Fruit fly (Drosophila melanogaster) whole organism, embryonic: ENCODE measurements around the gene CG8176.

Source experiments
- BtbVII ChIP-seq: fragments of 200-800 bp; sonication (Bioruptor generic); optimal IDR thresholded peaks from 3 replicates; lab custom pipeline; 2017; ENCODE audit warnings: missing biosample characterization, mild to moderate bottlenecking, missing genetic modification characterization
- CG10543 ChIP-seq: fragments of 200-800 bp; sonication (Bioruptor generic); optimal IDR thresholded peaks from 3 replicates; lab custom pipeline; 2017; ENCODE audit warnings: missing biosample characterization, mild to moderate bottlenecking, missing genetic modification characterization, moderate library complexity
- CG10959 ChIP-seq: fragments of 200-800 bp; sonication (Bioruptor generic); IDR thresholded peaks from 2 replicates; pipeline ENCODE4 v1.3.6; 2022; ENCODE audit warnings: missing biosample characterization, missing genetic modification characterization
- CG11398 ChIP-seq: fragments of 200-800 bp; sonication (Bioruptor generic); optimal IDR thresholded peaks from 2 replicates; lab custom pipeline; 2016; ENCODE audit warnings: missing biosample characterization, missing genetic modification characterization
- CG11560 ChIP-seq: fragments of 200-800 bp; sonication (Bioruptor generic); IDR thresholded peaks from 3 replicates; pipeline ENCODE4 v1.3.6; 2022; ENCODE audit warnings: missing biosample characterization, missing genetic modification characterization
- CG11723 ChIP-seq: fragments of 200-800 bp; sonication (Bioruptor generic); optimal IDR thresholded peaks from 2 replicates; lab custom pipeline; 2017; ENCODE audit warnings: missing biosample characterization, mild to moderate bottlenecking, missing genetic modification characterization
- CG12104 ChIP-seq: fragments of 200-800 bp; sonication (Bioruptor generic); optimal IDR thresholded peaks from 3 replicates; lab custom pipeline; 2016; ENCODE audit warnings: missing biosample characterization, missing genetic modification characterization
- CG14860 ChIP-seq: fragments of 200-800 bp; sonication (Bioruptor generic); IDR thresholded peaks from 3 replicates; pipeline ENCODE4 v1.3.6; 2022; ENCODE audit warnings: missing biosample characterization, missing genetic modification characterization; ENCODE audit not compliant: partially characterized antibody
- CG15601 ChIP-seq: fragments of 200-800 bp; sonication (Bioruptor generic); optimal IDR thresholded peaks from 3 replicates; lab custom pipeline; 2019; ENCODE audit warnings: missing biosample characterization, mild to moderate bottlenecking, missing genetic modification characterization, moderate library complexity
- CG18262 ChIP-seq: fragments of 200-800 bp; optimal IDR thresholded peaks from 3 replicates; lab custom pipeline; 2019; ENCODE audit warnings: missing biosample characterization, mild to moderate bottlenecking, missing genetic modification characterization, moderate library complexity
- CG2120 ChIP-seq: fragments of 200-800 bp; sonication (Bioruptor generic); optimal IDR thresholded peaks from 3 replicates; lab custom pipeline; 2016; ENCODE audit warnings: missing biosample characterization, missing genetic modification characterization
- CG2678 ChIP-seq: fragments of 200-800 bp; sonication (Bioruptor generic); optimal IDR thresholded peaks from 3 replicates; lab custom pipeline; 2019; ENCODE audit warnings: missing biosample characterization, mild to moderate bottlenecking, missing genetic modification characterization, moderate library complexity
- CG3281 ChIP-seq: fragments of 200-800 bp; sonication (Bioruptor generic); optimal IDR thresholded peaks from 3 replicates; lab custom pipeline; 2017; ENCODE audit warnings: missing biosample characterization, mild to moderate bottlenecking, missing genetic modification characterization
- CG33213 ChIP-seq: fragments of 200-800 bp; sonication (Bioruptor generic); optimal IDR thresholded peaks from 3 replicates; lab custom pipeline; 2016; ENCODE audit warnings: missing biosample characterization, missing genetic modification characterization
- CG34224 ChIP-seq: fragments of 200-800 bp; sonication (Bioruptor generic); IDR thresholded peaks from 3 replicates; pipeline ENCODE4 v1.3.6; 2022; ENCODE audit warnings: missing biosample characterization, missing genetic modification characterization; ENCODE audit not compliant: partially characterized antibody
- CG4424 ChIP-seq: fragments of 200-800 bp; sonication (Bioruptor generic); optimal IDR thresholded peaks from 3 replicates; lab custom pipeline; 2016; ENCODE audit warnings: missing biosample characterization, missing genetic modification characterization
- CG5180 ChIP-seq: fragments of 200-800 bp; sonication (Bioruptor generic); optimal IDR thresholded peaks from 3 replicates; lab custom pipeline; 2017; ENCODE audit warnings: missing biosample characterization, missing genetic modification characterization, mild to moderate bottlenecking, moderate library complexity, missing genetic modification reagents
- CG7357 ChIP-seq: fragments of 200-800 bp; sonication (Bioruptor generic); IDR thresholded peaks from 3 replicates; pipeline ENCODE4 v1.3.6; 2022; ENCODE audit warnings: missing biosample characterization, missing genetic modification characterization
- CG7839 ChIP-seq: fragments of 200-800 bp; sonication (Bioruptor generic); optimal IDR thresholded peaks from 3 replicates; lab custom pipeline; 2018; ENCODE audit warnings: missing biosample characterization, mild to moderate bottlenecking, missing genetic modification characterization, moderate library complexity
- CG7928 ChIP-seq: fragments of 200-800 bp; sonication (Bioruptor generic); optimal IDR thresholded peaks from 2 replicates; lab custom pipeline; 2017; ENCODE audit warnings: missing biosample characterization, mild to moderate bottlenecking, missing genetic modification characterization
- CG9437 ChIP-seq: fragments of 200-800 bp; sonication (Bioruptor generic); optimal IDR thresholded peaks from 2 replicates; lab custom pipeline; 2018; ENCODE audit warnings: missing biosample characterization, mild to moderate bottlenecking, missing genetic modification characterization
- CG9932 ChIP-seq: fragments of 200-800 bp; sonication (Bioruptor generic); IDR thresholded peaks from 2 replicates; pipeline ENCODE4 v1.3.6; 2022; ENCODE audit warnings: missing biosample characterization, missing genetic modification characterization
- D ChIP-seq, 2 experiments: fragments of 200-800 bp in 1 of 2; fragments of >200 bp in 1 of 2; sonication (Bioruptor generic) in 1 of 2; optimal IDR thresholded peaks; 2 replicates in 1 of 2; 3 replicates in 1 of 2; lab custom pipeline; 2017; ENCODE audit warnings: mild to moderate bottlenecking in 1 of 2, missing biosample characterization in 1 of 2, missing genetic modification characterization in 1 of 2, missing genetic modification reagents in 1 of 2
- Dip2 ChIP-seq: fragments of 200-800 bp; sonication (Bioruptor generic); IDR thresholded peaks from 2 replicates; pipeline ENCODE4 v1.3.6; 2022; ENCODE audit warnings: missing biosample characterization, missing genetic modification characterization
- Dip3 ChIP-seq: fragments of 200-800 bp; sonication (Bioruptor generic); optimal IDR thresholded peaks from 3 replicates; lab custom pipeline; 2016; ENCODE audit warnings: missing biosample characterization, missing genetic modification characterization
- E2f2 ChIP-seq: fragments of 200-800 bp; sonication (Bioruptor generic); IDR thresholded peaks from 2 replicates; pipeline ENCODE4 v1.3.6; 2022; ENCODE audit warnings: missing biosample characterization, missing genetic modification characterization
- Fer2 ChIP-seq: fragments of 200-800 bp; sonication (Bioruptor generic); optimal IDR thresholded peaks from 2 replicates; lab custom pipeline; 2018; ENCODE audit warnings: missing biosample characterization, mild to moderate bottlenecking, missing genetic modification characterization, moderate library complexity
- Hey ChIP-seq: fragments of 200-800 bp; sonication (Bioruptor generic); optimal IDR thresholded peaks from 3 replicates; lab custom pipeline; 2018; ENCODE audit warnings: missing biosample characterization, mild to moderate bottlenecking, missing genetic modification characterization
- NC2α ChIP-seq: fragments of 200-800 bp; sonication (Bioruptor generic); optimal IDR thresholded peaks from 2 replicates; lab custom pipeline; 2016; ENCODE audit warnings: missing biosample characterization, missing genetic modification characterization
- Neu2 ChIP-seq: fragments of 200-800 bp; sonication (Bioruptor generic); optimal IDR thresholded peaks from 3 replicates; lab custom pipeline; 2016; ENCODE audit warnings: missing biosample characterization, missing genetic modification characterization, borderline replicate concordance
- TFAM ChIP-seq: fragments of 200-800 bp; sonication (Bioruptor generic); optimal IDR thresholded peaks from 2 replicates; lab custom pipeline; 2017; ENCODE audit warnings: missing biosample characterization, missing genetic modification characterization, inconsistent platforms
- ase ChIP-seq: fragments of 200-800 bp; sonication (Bioruptor generic); IDR thresholded peaks from 3 replicates; pipeline ENCODE4 v1.3.6; 2022; ENCODE audit warnings: missing biosample characterization, missing genetic modification characterization
- az2 ChIP-seq: fragments of 200-800 bp; sonication (Bioruptor generic); optimal IDR thresholded peaks from 3 replicates; lab custom pipeline; 2016; ENCODE audit warnings: missing biosample characterization, missing genetic modification characterization
- chm ChIP-seq: fragments of 200-800 bp; sonication (Bioruptor generic); IDR thresholded peaks from 2 replicates; pipeline ENCODE4 v1.3.6; 2022; ENCODE audit warnings: missing biosample characterization, missing genetic modification characterization
- da ChIP-seq: fragments of 200-800 bp; sonication (Bioruptor generic); optimal IDR thresholded peaks from 2 replicates; lab custom pipeline; 2016; ENCODE audit warnings: missing biosample characterization, missing genetic modification characterization
- fd96Cb ChIP-seq: fragments of 200-800 bp; sonication (Bioruptor generic); optimal IDR thresholded peaks from 2 replicates; lab custom pipeline; 2018; ENCODE audit warnings: missing biosample characterization, mild to moderate bottlenecking, missing genetic modification characterization, moderate library complexity
- grn ChIP-seq: fragments of 200-800 bp; sonication (Bioruptor generic); optimal IDR thresholded peaks from 3 replicates; lab custom pipeline; 2017; ENCODE audit warnings: missing biosample characterization, missing genetic modification characterization
- jing ChIP-seq: fragments of 200-800 bp; sonication (Bioruptor generic); optimal IDR thresholded peaks from 2 replicates; lab custom pipeline; 2018; ENCODE audit warnings: missing biosample characterization, mild to moderate bottlenecking, missing genetic modification characterization
- jumu ChIP-seq: fragments of 200-800 bp; sonication (Bioruptor generic); optimal IDR thresholded peaks from 3 replicates; lab custom pipeline; 2016; ENCODE audit warnings: missing biosample characterization, missing genetic modification characterization
- knrl ChIP-seq: fragments of 200-800 bp; sonication (Bioruptor generic); IDR thresholded peaks from 3 replicates; pipeline ENCODE4 v1.3.6; 2022; ENCODE audit warnings: missing biosample characterization, missing genetic modification characterization; ENCODE audit not compliant: partially characterized antibody
- maf-S ChIP-seq: fragments of 200-800 bp; sonication (Bioruptor generic); optimal IDR thresholded peaks from 2 replicates; lab custom pipeline; 2016; ENCODE audit warnings: missing biosample characterization, missing genetic modification characterization
- nau ChIP-seq: fragments of 200-800 bp; sonication (Bioruptor generic); optimal IDR thresholded peaks from 3 replicates; lab custom pipeline; 2017; ENCODE audit warnings: missing biosample characterization, mild to moderate bottlenecking, missing genetic modification characterization, missing genetic modification reagents
- odd ChIP-seq: fragments of 200-800 bp; sonication (Bioruptor generic); optimal IDR thresholded peaks from 2 replicates; lab custom pipeline; 2017; ENCODE audit warnings: missing biosample characterization, mild to moderate bottlenecking, missing genetic modification characterization
- pnt ChIP-seq: fragments of 200-800 bp; sonication (Bioruptor generic); optimal IDR thresholded peaks from 3 replicates; lab custom pipeline; 2016; ENCODE audit warnings: missing biosample characterization, missing genetic modification characterization
- pzg ChIP-seq: fragments of 200-800 bp; sonication (Bioruptor generic); optimal IDR thresholded peaks from 3 replicates; lab custom pipeline; 2018; ENCODE audit warnings: missing biosample characterization, mild to moderate bottlenecking, missing genetic modification characterization, moderate library complexity
- sr ChIP-seq: fragments of 200-800 bp; sonication (Bioruptor generic); IDR thresholded peaks from 3 replicates; pipeline ENCODE4 v1.3.6; 2022; ENCODE audit warnings: missing biosample characterization, missing genetic modification characterization
- vfl ChIP-seq: fragments of 200-800 bp; sonication (Bioruptor generic); optimal IDR thresholded peaks from 2 replicates; lab custom pipeline; 2016; ENCODE audit warnings: missing biosample characterization, missing genetic modification characterization
- vnd ChIP-seq: fragments of 200-800 bp; sonication (Bioruptor generic); IDR thresholded peaks from 3 replicates; pipeline ENCODE4 v1.3.6; 2022; ENCODE audit warnings: missing biosample characterization, missing genetic modification characterization; ENCODE audit not compliant: partially characterized antibody
- z ChIP-seq: fragments of 200-800 bp; sonication (Bioruptor generic); IDR thresholded peaks from 3 replicates; pipeline ENCODE4 v1.3.6; 2022; ENCODE audit warnings: missing biosample characterization, missing genetic modification characterization

The CG8176 gene

DNA sequence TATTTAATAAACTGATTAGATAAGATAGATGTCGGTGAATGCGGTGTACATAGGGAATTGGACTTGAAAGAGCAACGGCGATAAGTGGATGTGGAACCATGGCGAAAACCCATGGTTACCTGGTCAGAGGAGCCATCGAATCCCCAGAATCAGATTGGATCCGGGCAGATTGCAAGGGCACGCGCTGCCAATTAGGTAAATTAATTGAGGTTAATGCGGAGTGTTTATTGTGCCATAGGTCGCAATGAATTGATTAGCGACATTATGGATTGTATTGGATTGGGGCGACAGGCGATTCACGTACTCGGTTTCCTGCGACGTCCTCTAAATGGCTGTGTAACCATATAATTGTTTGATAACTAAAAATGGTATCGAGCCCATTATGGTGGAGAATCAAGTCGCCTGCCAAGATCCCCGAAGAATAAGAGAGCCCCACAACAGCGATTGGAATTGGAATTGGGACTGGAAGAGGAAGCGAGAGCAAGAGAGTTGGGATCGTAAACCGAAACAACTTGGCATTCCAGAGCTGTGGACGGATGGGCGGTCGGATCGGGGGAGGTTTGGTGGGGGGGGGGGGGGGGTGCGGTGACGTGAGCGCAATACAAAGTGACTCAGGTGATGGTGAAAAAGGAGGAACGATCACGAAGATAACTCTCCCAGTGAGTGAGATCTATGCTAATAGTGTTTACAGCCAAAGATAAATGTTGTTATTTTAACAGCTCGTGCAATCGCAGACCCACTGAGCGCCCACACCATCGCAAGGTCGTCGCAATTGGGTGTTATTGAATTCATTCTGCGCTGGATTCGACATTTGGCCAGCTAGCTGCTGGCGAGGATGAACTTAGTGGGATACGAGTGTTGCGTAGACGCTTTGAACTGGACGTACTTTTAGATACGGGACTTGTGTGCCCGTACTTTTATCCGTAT, 14.1 kb upstream of the CG8176 start (continued):
- TF ChIP-seq CG2678 (tag; lab: Kevin White, UChicago) (no peak), CG4424 (GFP tag; lab: Kevin White, UChicago) (no peak), CG10959 (GFP tag; lab: Robert Waterston, UW) (no peak), BtbVII (no peak), odd (GFP tag; lab: Kevin White, UChicago) (peak; percentile 7), CG14860 (GFP tag; lab: Robert Waterston, UW) (no peak), Fer2 (tag; lab: Kevin White, UChicago) (no peak), CG2120 (GFP tag; lab: Kevin White, UChicago) (no peak), CG11723 (no peak), CG7839 (no peak), Dip3 (GFP tag; lab: Kevin White, UChicago) (no peak), nau (GFP tag; lab: Kevin White, UChicago) (no peak), D (optimal IDR thresholded peaks at IDR 0.05; lab: Kevin White, UChicago) (no peak), D (GFP tag; optimal IDR thresholded peaks at IDR 0.05; lab: Kevin White, UChicago) (no peak), grn (GFP tag; lab: Kevin White, UChicago) (no peak), Dip2 (GFP tag; lab: Robert Waterston, UW) (no peak), CG12104 (no peak), ase (GFP tag; lab: Robert Waterston, UW) (no peak), pnt (no peak), jing (no peak), NC2α (GFP tag; lab: Kevin White, UChicago) (no peak), CG15601 (tag; lab: Kevin White, UChicago) (no peak), Neu2 (GFP tag; lab: Kevin White, UChicago) (no peak), pzg (GFP tag; lab: Kevin White, UChicago) (no peak), vfl (GFP tag; lab: Kevin White, UChicago) (no peak), CG33213 (GFP tag; lab: Kevin White, UChicago) (no peak), CG11560 (tag; lab: Robert Waterston, UW) (no peak), CG10543 (GFP tag; lab: Kevin White, UChicago) (peak; percentile 88), vnd (no peak), az2 (GFP tag; lab: Kevin White, UChicago) (no peak), fd96Cb (tag; lab: Kevin White, UChicago) (no peak), Hey (tag; lab: Kevin White, UChicago) (peak; percentile 91), TFAM (GFP tag; lab: Kevin White, UChicago) (no peak), CG34224 (no peak), CG18262 (tag; lab: Kevin White, UChicago) (no peak), CG9932 (GFP tag; lab: Robert Waterston, UW) (0 out of 2 replicates have a peak, but pooled peaks have one; percentile 7), jumu (GFP tag; lab: Kevin White, UChicago) (no peak), z (GFP tag; lab: Robert Waterston, UW) (peak; percentile 81), da (GFP tag; lab: Kevin White, UChicago) (no peak), CG9437 (no peak), CG5180 (GFP tag; lab: Kevin White, UChicago) (no peak), E2f2 (GFP tag; lab: Robert Waterston, UW) (no peak), CG7928 (GFP tag; lab: Kevin White, UChicago) (no peak), knrl (no peak), CG11398 (GFP tag; lab: Kevin White, UChicago) (no peak), chm (GFP tag; lab: Robert Waterston, UW) (0 out of 2 replicates have a peak, but pooled peaks have one; percentile 11), maf-S (GFP tag; lab: Kevin White, UChicago) (no peak), CG3281 (GFP tag; lab: Kevin White, UChicago) (no peak), sr (GFP tag; lab: Robert Waterston, UW) (no peak), CG7357 (GFP tag; lab: Robert Waterston, UW) (no peak)
